Fruit fly (Drosophila melanogaster) whole organism, embryonic: ENCODE results near the gene Cyp12a4.

Source experiments
- Asciz ChIP-seq: fragments of 200-800 bp; sonication (Bioruptor generic); optimal IDR thresholded peaks from 2 replicates; lab custom pipeline; 2017; ENCODE audit warnings: missing biosample characterization, mild to moderate bottlenecking, missing genetic modification characterization, missing genetic modification reagents
- B-H2 ChIP-seq: fragments of 200-800 bp; sonication (Bioruptor generic); optimal IDR thresholded peaks from 2 replicates; lab custom pipeline; 2018; ENCODE audit warnings: missing biosample characterization, mild to moderate bottlenecking, missing genetic modification characterization
- CG12744 ChIP-seq: fragments of 200-800 bp; sonication (Bioruptor generic); optimal IDR thresholded peaks from 2 replicates; lab custom pipeline; 2016; ENCODE audit warnings: missing biosample characterization, missing genetic modification characterization
- CG13296 ChIP-seq: fragments of 200-800 bp; sonication (Bioruptor generic); optimal IDR thresholded peaks from 3 replicates; lab custom pipeline; 2018; ENCODE audit warnings: missing biosample characterization, mild to moderate bottlenecking, missing genetic modification characterization
- CG13894 ChIP-seq: fragments of 200-800 bp; sonication (Bioruptor generic); optimal IDR thresholded peaks from 3 replicates; lab custom pipeline; 2018; ENCODE audit warnings: missing biosample characterization, mild to moderate bottlenecking, missing genetic modification characterization, moderate library complexity
- CG14441 ChIP-seq: fragments of 200-800 bp; sonication (Bioruptor generic); IDR thresholded peaks from 2 replicates; pipeline ENCODE4 v1.3.6; 2022; ENCODE audit warnings: missing biosample characterization, missing genetic modification characterization
- CG14965 ChIP-seq: fragments of 200-800 bp; sonication (Bioruptor generic); optimal IDR thresholded peaks from 2 replicates; lab custom pipeline; 2016; ENCODE audit warnings: missing biosample characterization, missing genetic modification characterization, borderline replicate concordance
- CG15269 ChIP-seq: fragments of 200-800 bp; sonication (Bioruptor generic); optimal IDR thresholded peaks from 2 replicates; lab custom pipeline; 2018; ENCODE audit warnings: missing biosample characterization, mild to moderate bottlenecking, missing genetic modification characterization, moderate library complexity
- CG17359 ChIP-seq: fragments of 200-800 bp; sonication (Bioruptor generic); optimal IDR thresholded peaks from 3 replicates; lab custom pipeline; 2018; ENCODE audit warnings: missing biosample characterization, mild to moderate bottlenecking, missing genetic modification characterization, moderate library complexity
- CG1832 ChIP-seq: fragments of 200-800 bp; sonication (Bioruptor generic); optimal IDR thresholded peaks from 2 replicates; lab custom pipeline; 2017; ENCODE audit warnings: missing biosample characterization, mild to moderate bottlenecking, missing genetic modification characterization, inconsistent platforms
- CG18599 ChIP-seq: fragments of 200-800 bp; sonication (Bioruptor generic); optimal IDR thresholded peaks from 3 replicates; lab custom pipeline; 2017; ENCODE audit warnings: missing biosample characterization, missing genetic modification characterization, mild to moderate bottlenecking, moderate library complexity, missing genetic modification reagents
- CG18619 ChIP-seq: fragments of 200-800 bp; sonication (Bioruptor generic); optimal IDR thresholded peaks from 3 replicates; lab custom pipeline; 2017; ENCODE audit warnings: missing biosample characterization, mild to moderate bottlenecking, missing genetic modification characterization
- CG30431 ChIP-seq: fragments of 200-800 bp; sonication (Bioruptor generic); optimal IDR thresholded peaks from 2 replicates; lab custom pipeline; 2017; ENCODE audit warnings: missing biosample characterization, missing genetic modification characterization
- CG32532 ChIP-seq: fragments of 200-800 bp; sonication (Bioruptor generic); IDR thresholded peaks from 2 replicates; pipeline ENCODE4 v1.3.6; 2022; ENCODE audit warnings: missing biosample characterization, missing genetic modification characterization
- CG3281 ChIP-seq: fragments of 200-800 bp; sonication (Bioruptor generic); optimal IDR thresholded peaks from 3 replicates; lab custom pipeline; 2017; ENCODE audit warnings: missing biosample characterization, mild to moderate bottlenecking, missing genetic modification characterization
- CG4404 ChIP-seq: fragments of 200-800 bp; sonication (Bioruptor generic); IDR thresholded peaks from 2 replicates; pipeline ENCODE4 v1.3.6; 2022; ENCODE audit warnings: missing biosample characterization, missing genetic modification characterization
- CG4820 ChIP-seq: fragments of 200-800 bp; sonication (Bioruptor generic); optimal IDR thresholded peaks from 3 replicates; lab custom pipeline; 2016; ENCODE audit warnings: missing biosample characterization, missing genetic modification characterization
- CG6254 ChIP-seq: fragments of 200-800 bp; sonication (Bioruptor generic); optimal IDR thresholded peaks from 3 replicates; lab custom pipeline; 2017; ENCODE audit warnings: mild to moderate bottlenecking, missing biosample characterization, missing genetic modification reagents, missing genetic modification characterization
- CG7271 ChIP-seq: fragments of 200-800 bp; sonication (Bioruptor generic); optimal IDR thresholded peaks from 2 replicates; lab custom pipeline; 2018; ENCODE audit warnings: missing biosample characterization, mild to moderate bottlenecking, missing genetic modification characterization, moderate library complexity
- CG7357 ChIP-seq: fragments of 200-800 bp; sonication (Bioruptor generic); IDR thresholded peaks from 3 replicates; pipeline ENCODE4 v1.3.6; 2022; ENCODE audit warnings: missing biosample characterization, missing genetic modification characterization
- CG7556 ChIP-seq: fragments of 200-800 bp; sonication (Bioruptor generic); optimal IDR thresholded peaks from 2 replicates; lab custom pipeline; 2017; ENCODE audit warnings: missing biosample characterization, mild to moderate bottlenecking, missing genetic modification characterization
- CG8388 ChIP-seq: fragments of 200-800 bp; sonication (Bioruptor generic); optimal IDR thresholded peaks from 2 replicates; lab custom pipeline; 2019; ENCODE audit warnings: missing biosample characterization, mild to moderate bottlenecking, missing genetic modification characterization, moderate library complexity
- CG9727 ChIP-seq: fragments of 200-800 bp; sonication (Bioruptor generic); optimal IDR thresholded peaks from 3 replicates; lab custom pipeline; 2017; ENCODE audit warnings: missing biosample characterization, mild to moderate bottlenecking, missing genetic modification characterization
- ERR ChIP-seq: fragments of 200-800 bp; sonication (Bioruptor generic); optimal IDR thresholded peaks from 2 replicates; lab custom pipeline; 2016; ENCODE audit warnings: missing biosample characterization, missing genetic modification characterization
- HLH3B ChIP-seq: fragments of 200-800 bp; sonication (Bioruptor generic); IDR thresholded peaks from 2 replicates; pipeline ENCODE4 v1.3.6; 2022; ENCODE audit warnings: missing biosample characterization, missing genetic modification characterization
- HLH54F ChIP-seq: fragments of 200-800 bp; sonication (Bioruptor generic); optimal IDR thresholded peaks from 3 replicates; lab custom pipeline; 2016; ENCODE audit warnings: missing biosample characterization, missing genetic modification characterization
- HLHmδ ChIP-seq: fragments of 200-800 bp; sonication (Bioruptor generic); optimal IDR thresholded peaks from 2 replicates; lab custom pipeline; 2018; ENCODE audit warnings: missing biosample characterization, mild to moderate bottlenecking, missing genetic modification characterization, moderate library complexity
- Hr39 ChIP-seq: fragments of >200 bp; optimal IDR thresholded peaks from 2 replicates; lab custom pipeline; 2017
- Hr78 ChIP-seq, 2 experiments: fragments of 200-800 bp in 1 of 2; fragments of >200 bp in 1 of 2; sonication (Bioruptor generic) in 1 of 2; optimal IDR thresholded peaks; 2 replicates each; lab custom pipeline; 2017 to 2019; ENCODE audit warnings: missing biosample characterization in 2 of 2, missing genetic modification characterization in 2 of 2, mild to moderate bottlenecking in 1 of 2, moderate library complexity in 1 of 2
- Lpt ChIP-seq: fragments of >200 bp; optimal IDR thresholded peaks from 2 replicates; lab custom pipeline; 2018; ENCODE audit warnings: missing biosample characterization, missing genetic modification characterization
- Mad ChIP-seq: fragments of 200-800 bp; sonication (Bioruptor generic); optimal IDR thresholded peaks from 2 replicates; lab custom pipeline; 2016; ENCODE audit warnings: missing biosample characterization, missing genetic modification characterization
- Oaz ChIP-seq: fragments of 200-800 bp; sonication (Bioruptor generic); IDR thresholded peaks from 2 replicates; pipeline ENCODE4 v1.3.6; 2022; ENCODE audit warnings: missing biosample characterization, missing genetic modification characterization
- Poxn ChIP-seq: fragments of 200-800 bp; sonication (Bioruptor generic); IDR thresholded peaks from 2 replicates; pipeline ENCODE4 v1.3.6; 2022; ENCODE audit warnings: missing biosample characterization, missing genetic modification characterization
- aop ChIP-seq: fragments of 200-800 bp; sonication (Bioruptor generic); IDR thresholded peaks from 2 replicates; pipeline ENCODE4 v1.3.6; 2022; ENCODE audit warnings: missing biosample characterization, missing genetic modification characterization
- bbx ChIP-seq: fragments of 200-800 bp; sonication (Bioruptor generic); IDR thresholded peaks from 2 replicates; pipeline ENCODE4 v1.3.6; 2022; ENCODE audit warnings: missing biosample characterization, missing genetic modification characterization; ENCODE audit not compliant: partially characterized antibody
- cg ChIP-seq: fragments of 200-800 bp; sonication (Bioruptor generic); optimal IDR thresholded peaks from 3 replicates; lab custom pipeline; 2019; ENCODE audit warnings: missing biosample characterization, mild to moderate bottlenecking, missing genetic modification characterization, moderate library complexity
- corto ChIP-seq: fragments of 200-800 bp; sonication (Bioruptor generic); optimal IDR thresholded peaks from 2 replicates; lab custom pipeline; 2016; ENCODE audit warnings: missing biosample characterization, mild to moderate bottlenecking, missing genetic modification characterization, moderate library complexity
- dimm ChIP-seq: fragments of 200-800 bp; sonication (Bioruptor generic); IDR thresholded peaks from 2 replicates; pipeline ENCODE4 v1.3.6; 2022; ENCODE audit warnings: missing biosample characterization, missing genetic modification characterization
- disco-r ChIP-seq: fragments of 200-800 bp; sonication (Bioruptor generic); optimal IDR thresholded peaks from 2 replicates; lab custom pipeline; 2016; ENCODE audit warnings: missing biosample characterization, missing genetic modification characterization
- gcm2 ChIP-seq: fragments of 200-800 bp; sonication (Bioruptor generic); optimal IDR thresholded peaks from 2 replicates; lab custom pipeline; 2016; ENCODE audit warnings: missing biosample characterization, missing genetic modification characterization
- grau ChIP-seq: fragments of 200-800 bp; optimal IDR thresholded peaks from 3 replicates; lab custom pipeline; 2019; ENCODE audit warnings: missing biosample characterization, mild to moderate bottlenecking, missing genetic modification characterization, moderate library complexity
- knrl ChIP-seq: fragments of 200-800 bp; sonication (Bioruptor generic); IDR thresholded peaks from 3 replicates; pipeline ENCODE4 v1.3.6; 2022; ENCODE audit warnings: missing biosample characterization, missing genetic modification characterization; ENCODE audit not compliant: partially characterized antibody
- lmd ChIP-seq: fragments of 200-800 bp; sonication (Bioruptor generic); IDR thresholded peaks from 2 replicates; pipeline ENCODE4 v1.3.6; 2022; ENCODE audit warnings: missing biosample characterization, missing genetic modification characterization
- luna ChIP-seq: fragments of 200-800 bp; sonication (Bioruptor generic); optimal IDR thresholded peaks from 2 replicates; lab custom pipeline; 2016; ENCODE audit warnings: missing biosample characterization, missing genetic modification characterization
- mirr ChIP-seq: fragments of 200-800 bp; sonication (Bioruptor generic); optimal IDR thresholded peaks from 3 replicates; lab custom pipeline; 2018; ENCODE audit warnings: missing biosample characterization, mild to moderate bottlenecking, missing genetic modification characterization
- sim ChIP-seq: fragments of 200-800 bp; sonication (Bioruptor generic); IDR thresholded peaks from 2 replicates; pipeline ENCODE4 v1.3.6; 2022; ENCODE audit warnings: missing biosample characterization, missing genetic modification characterization
- slou ChIP-seq: fragments of 200-800 bp; sonication (Bioruptor generic); optimal IDR thresholded peaks from 3 replicates; lab custom pipeline; 2016; ENCODE audit warnings: missing biosample characterization, missing genetic modification characterization
- tap ChIP-seq: fragments of 200-800 bp; optimal IDR thresholded peaks from 3 replicates; lab custom pipeline; 2019; ENCODE audit warnings: missing biosample characterization, mild to moderate bottlenecking, missing genetic modification characterization, moderate library complexity
- usp ChIP-seq: fragments of >200 bp; optimal IDR thresholded peaks from 2 replicates; lab custom pipeline; 2017; ENCODE audit warnings: missing biosample characterization, missing genetic modification characterization
- wek ChIP-seq: fragments of 200-800 bp; sonication (Bioruptor generic); optimal IDR thresholded peaks from 3 replicates; lab custom pipeline; 2018; ENCODE audit warnings: missing biosample characterization, mild to moderate bottlenecking, missing genetic modification characterization, moderate library complexity

The Cyp12a4 gene

dm6 chr3R:19180263-19180893, 45.4 kb downstream of the Cyp12a4 start, which contains the start of the genes CG5555 and myd (continued):
- TF ChIP-seq mirr (GFP tag; lab: Kevin White, UChicago) (peak; percentile 21), Lpt (no peak), CG17359 (peak; percentile 30), CG7556 (GFP tag; lab: Kevin White, UChicago) (no peak), CG30431 (GFP tag; lab: Kevin White, UChicago) (no peak), tap (tag; lab: Kevin White, UChicago) (no peak), sim (GFP tag; lab: Robert Waterston, UW) (no peak), luna (no peak), CG7271 (tag; lab: Kevin White, UChicago) (no peak), bbx (GFP tag; lab: Robert Waterston, UW) (peak; percentile 81), Asciz (no peak), CG12744 (GFP tag; lab: Kevin White, UChicago) (peak; percentile 40), CG14965 (GFP tag; lab: Kevin White, UChicago) (no peak), Hr39 (lab: Kevin White, UChicago) (no peak), CG4404 (GFP tag; lab: Robert Waterston, UW) (no peak), gcm2 (GFP tag; lab: Kevin White, UChicago) (no peak), HLH3B (GFP tag; lab: Robert Waterston, UW) (no peak), grau (tag; lab: Kevin White, UChicago) (peak; percentile 66), disco-r (GFP tag; lab: Kevin White, UChicago) (peak; percentile 57), CG18619 (GFP tag; lab: Kevin White, UChicago) (peak; percentile 21), CG15269 (tag; lab: Kevin White, UChicago) (no peak), CG32532 (GFP tag; lab: Robert Waterston, UW) (peak; percentile 70), Hr78 (GFP tag; optimal IDR thresholded peaks at IDR 0.05; lab: Kevin White, UChicago) (no peak), lmd (peak; percentile 37; the same call in 1 of the 2 replicates), CG6254 (GFP tag; lab: Kevin White, UChicago) (no peak), cg (GFP tag; lab: Kevin White, UChicago) (no peak), Mad (GFP tag; lab: Kevin White, UChicago) (peak; percentile 18), usp (no peak), knrl (GFP tag; lab: Robert Waterston, UW) (peak; percentile 65; the same call in 2 of the 3 replicates), ERR (no peak), CG1832 (no peak), CG14441 (GFP tag; lab: Robert Waterston, UW) (no peak), CG18599 (GFP tag; lab: Kevin White, UChicago) (peak; percentile 53), CG3281 (GFP tag; lab: Kevin White, UChicago) (peak; percentile 18), CG8388 (no peak), dimm (GFP tag; lab: Robert Waterston, UW) (no peak), wek (GFP tag; lab: Kevin White, UChicago) (no peak), CG7357 (GFP tag; lab: Robert Waterston, UW) (peak; percentile 33; the same call in 1 of the 3 replicates), CG4820 (GFP tag; lab: Kevin White, UChicago) (no peak), Oaz (GFP tag; lab: Robert Waterston, UW) (no peak), CG9727 (GFP tag; lab: Kevin White, UChicago) (no peak), slou (GFP tag; lab: Kevin White, UChicago) (no peak), HLH54F (peak; percentile 60), CG13296 (GFP tag; lab: Kevin White, UChicago) (peak; percentile 46), B-H2 (GFP tag; lab: Kevin White, UChicago) (peak; percentile 59), corto (GFP tag; lab: Kevin White, UChicago) (peak; percentile 32), HLHmδ (GFP tag; lab: Kevin White, UChicago) (no peak), CG13894 (tag; lab: Kevin White, UChicago) (peak; percentile 46), aop (GFP tag; lab: Robert Waterston, UW) (no peak), Poxn (no peak)
